Fruit fly (Drosophila melanogaster) S2 (cell line): Measurements from ENCODE around the gene pont.

ENCODE experiments used
- CG8478 ChIP-seq: fragments of >200 bp; optimal IDR thresholded peaks from 2 replicates; lab custom pipeline; 2018
- CTCF ChIP-seq, 2 experiments: fragments of >200 bp; optimal IDR thresholded peaks; 2 replicates each; lab custom pipeline; 2018

pont gene

DNA sequence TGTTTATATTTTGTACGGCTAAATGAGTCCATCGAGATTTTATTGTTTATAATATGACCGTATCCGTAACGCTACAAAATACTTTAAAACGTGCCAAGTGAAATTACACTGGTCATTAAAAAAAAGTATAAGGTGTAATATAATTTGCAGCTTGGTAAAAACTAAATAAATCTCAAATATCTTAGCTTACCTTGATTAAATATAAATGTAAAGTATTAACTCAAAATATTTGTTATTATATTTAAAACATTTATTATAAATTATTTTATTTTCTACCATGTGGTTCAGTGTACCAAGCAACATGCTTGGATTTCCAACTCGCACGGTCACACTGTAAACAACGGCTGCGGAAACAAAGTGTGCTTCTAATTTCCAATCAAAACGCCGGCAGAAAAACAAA lies at the start of gene pont, which contains the start of gene Sirt6:
Gene pont (plus strand): TSS at position 324 of the 400 bp plus-strand sequence.
Gene Sirt6 (minus strand): TSS at position 50 of the 400 bp plus-strand sequence.
- TF ChIP-seq CTCF (optimal IDR thresholded peaks at IDR 0.05; lab: Kevin White, UChicago) (no peak), CG8478 (no peak)

DNA sequence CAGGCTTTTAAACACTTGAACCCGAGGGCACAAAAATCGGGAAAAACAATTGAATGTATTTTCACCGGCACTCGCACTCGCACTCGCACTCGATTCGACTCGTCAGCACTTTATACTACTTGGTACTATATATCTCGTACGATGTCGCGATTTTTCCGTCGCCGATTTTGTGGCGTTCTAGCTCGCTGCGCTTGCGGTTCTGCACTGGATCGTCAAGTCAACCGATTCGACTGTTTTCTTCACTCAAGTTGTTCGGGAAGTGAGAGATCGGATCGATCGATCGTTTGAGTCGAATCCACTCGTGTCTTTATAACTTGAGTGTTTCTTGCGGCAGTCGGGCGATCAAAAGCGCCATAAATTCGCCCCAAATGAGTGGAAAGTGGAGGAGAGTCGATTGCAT lies 49.1 kb upstream of the pont start, which contains the start of gene Timp:
Gene Timp (minus strand): TSS at position 209 of the 400 bp plus-strand sequence.
- TF ChIP-seq CTCF (optimal IDR thresholded peaks at IDR 0.05; lab: Kevin White, UChicago), result no peak
- TF ChIP-seq CG8478, result no peak

DNA sequence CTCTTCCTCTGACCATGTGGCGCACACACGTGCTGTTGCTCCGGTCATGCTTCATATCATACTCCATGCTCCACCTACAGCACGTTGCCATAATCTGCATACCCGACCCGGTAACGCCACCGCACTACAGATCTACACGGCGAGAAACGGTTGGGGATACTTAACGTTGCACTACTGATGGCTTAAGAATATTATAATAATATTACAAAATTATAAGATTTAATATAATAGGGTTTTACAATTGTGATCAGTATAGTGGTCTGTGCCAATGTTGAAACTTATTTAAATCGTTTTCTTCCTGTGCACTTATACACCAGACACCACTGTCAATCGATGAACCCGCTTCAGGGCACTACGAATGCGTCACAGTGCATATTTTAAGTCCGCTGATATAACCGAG lies 48.5 kb upstream of the pont start:
- no peak for TF ChIP-seq CTCF (optimal IDR thresholded peaks at IDR 0.05; lab: Kevin White, UChicago)
- no peak for TF ChIP-seq CG8478

DNA sequence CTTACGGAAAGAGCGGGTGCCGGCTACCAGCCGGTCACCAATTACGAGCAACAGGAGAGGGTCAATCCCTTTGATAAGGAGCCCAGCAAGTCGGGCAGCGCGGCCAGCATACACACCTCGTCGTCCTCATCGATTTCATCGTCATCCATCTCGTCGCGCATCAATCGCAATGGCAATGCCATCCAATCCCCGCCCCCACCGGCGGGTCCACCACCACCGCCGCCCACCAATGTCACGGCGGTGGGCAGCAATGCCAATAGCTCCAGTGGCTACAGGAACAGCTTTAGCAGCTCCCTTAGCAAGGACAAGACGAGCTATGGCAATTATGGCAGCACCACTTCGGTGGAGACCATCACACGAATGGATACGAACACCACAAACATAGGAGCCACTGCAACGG lies 43.9 kb upstream of the pont start:
- no peak for TF ChIP-seq CG8478
- TF ChIP-seq CTCF (optimal IDR thresholded peaks at IDR 0.05; lab: Kevin White, UChicago), result no peak

DNA sequence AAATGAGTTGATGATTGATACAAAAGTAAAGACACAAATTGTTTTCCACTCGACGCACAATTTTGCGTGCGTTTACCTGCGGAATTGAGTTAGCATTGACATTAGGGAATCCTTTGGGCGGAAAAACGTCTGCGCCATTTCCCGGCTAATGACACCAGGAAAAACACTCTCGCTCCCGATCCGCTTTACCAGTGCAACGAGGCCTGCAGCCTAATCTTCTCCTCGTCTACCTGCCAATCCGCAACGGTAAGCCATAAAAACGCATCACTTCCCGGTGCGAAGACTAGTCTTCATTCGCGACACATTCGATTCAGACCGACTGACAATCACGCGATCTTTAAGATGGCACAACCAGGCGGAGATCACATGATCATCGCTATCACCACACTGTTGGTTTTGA lies 39.5 kb upstream of the pont start, which contains the start of gene CG12420:
Gene CG12420 (plus strand): TSS at position 283 of the 400 bp plus-strand sequence.
- TF ChIP-seq CTCF (optimal IDR thresholded peaks at IDR 0.05; lab: Kevin White, UChicago) (no peak), CG8478 (no peak)

DNA sequence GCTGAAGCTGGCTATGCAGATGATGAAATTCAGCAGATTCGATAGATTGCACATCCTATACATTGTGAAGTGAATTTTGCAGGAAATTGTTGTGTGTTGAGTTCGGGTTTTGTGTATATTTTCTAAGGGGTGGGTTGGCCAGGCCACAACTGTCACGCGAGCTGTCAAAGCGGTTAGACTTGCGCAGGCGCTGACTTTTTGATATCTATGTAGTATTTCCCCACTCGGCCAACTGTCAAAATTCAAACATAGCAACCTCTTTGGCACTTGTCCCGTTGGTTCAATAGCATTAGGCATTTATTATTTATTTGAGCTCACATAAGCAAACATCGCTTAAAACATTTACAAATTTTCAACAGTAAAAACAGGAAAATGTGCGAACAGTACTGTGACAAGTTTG lies 37.3 kb upstream of the pont start, which contains the start of the genes CG12817 and CG34107:
Gene CG12817 (minus strand): TSS at position 132 of the 400 bp plus-strand sequence.
Gene CG34107 (plus strand): TSS at position 316 of the 400 bp plus-strand sequence.
- no peak for TF ChIP-seq CG8478
- no peak for TF ChIP-seq CTCF (optimal IDR thresholded peaks at IDR 0.05; lab: Kevin White, UChicago)

DNA sequence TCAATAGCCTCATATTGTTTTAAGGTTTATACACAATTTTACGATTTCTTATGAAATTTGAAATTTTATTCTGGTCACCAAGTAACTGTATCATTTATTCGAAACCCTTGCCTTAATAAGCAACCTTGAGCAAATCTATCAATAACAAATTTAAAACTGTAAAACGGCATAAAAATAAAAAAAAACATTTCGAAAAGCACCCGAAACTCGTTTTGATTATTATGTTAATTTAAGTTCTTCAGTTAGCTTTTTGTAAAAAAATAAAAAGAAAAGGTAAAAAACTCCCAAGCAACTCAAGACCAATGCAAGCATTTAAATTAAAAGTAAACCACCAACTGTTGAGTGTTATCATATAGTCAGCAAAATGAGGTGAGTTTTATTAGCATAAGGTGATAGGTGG lies 36.5 kb upstream of the pont start, which contains the start of gene CG42795:
Gene CG42795 (plus strand): TSS at position 301 of the 400 bp plus-strand sequence.
- no peak for TF ChIP-seq CTCF (optimal IDR thresholded peaks at IDR 0.05; lab: Kevin White, UChicago)
- TF ChIP-seq CG8478, result no peak

DNA sequence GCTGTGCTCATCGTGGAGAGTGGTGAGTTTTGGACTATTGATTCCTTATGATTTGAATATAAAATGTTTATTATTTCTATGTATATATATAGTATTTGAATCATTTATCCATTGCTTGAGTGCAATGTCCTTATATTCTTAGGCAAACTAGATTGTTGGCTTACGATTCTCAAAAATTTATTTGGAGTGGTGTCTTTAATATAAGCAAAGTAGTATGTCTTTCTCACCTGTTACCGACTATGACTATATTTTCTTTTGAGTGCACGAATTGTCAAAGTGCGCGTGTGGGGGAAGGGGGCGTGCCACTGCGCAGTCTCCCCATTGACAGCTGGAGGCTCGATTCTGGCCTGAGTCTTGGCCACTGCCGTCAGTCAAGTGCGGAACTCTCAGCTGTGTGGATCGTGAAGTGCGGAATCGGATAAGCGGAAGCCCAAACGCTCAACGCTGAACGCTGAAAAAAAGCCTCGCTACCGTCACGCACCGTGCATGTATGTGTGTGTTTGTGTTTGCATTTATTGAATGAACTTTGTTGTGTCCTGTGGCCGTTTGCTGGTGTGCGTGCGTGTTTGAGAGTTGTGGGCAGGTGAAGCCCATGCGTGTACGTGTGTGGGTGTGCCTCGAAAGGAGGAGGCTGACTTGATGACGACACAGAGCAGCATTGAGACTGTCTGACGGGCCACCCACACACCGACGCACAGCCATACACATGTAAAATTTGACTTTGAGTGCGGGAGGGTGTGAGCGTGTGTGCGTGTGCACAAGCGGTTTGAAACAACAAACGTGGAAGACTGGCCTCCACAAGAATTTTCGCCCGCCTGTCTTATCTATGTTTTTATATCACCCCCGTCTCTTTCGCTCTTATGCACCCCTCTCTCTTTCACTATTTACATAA lies 35.5 kb upstream of the pont start:
- TF ChIP-seq CTCF (optimal IDR thresholded peaks at IDR 0.05; lab: Kevin White, UChicago), result no peak
- TF ChIP-seq CG8478, result no peak

DNA sequence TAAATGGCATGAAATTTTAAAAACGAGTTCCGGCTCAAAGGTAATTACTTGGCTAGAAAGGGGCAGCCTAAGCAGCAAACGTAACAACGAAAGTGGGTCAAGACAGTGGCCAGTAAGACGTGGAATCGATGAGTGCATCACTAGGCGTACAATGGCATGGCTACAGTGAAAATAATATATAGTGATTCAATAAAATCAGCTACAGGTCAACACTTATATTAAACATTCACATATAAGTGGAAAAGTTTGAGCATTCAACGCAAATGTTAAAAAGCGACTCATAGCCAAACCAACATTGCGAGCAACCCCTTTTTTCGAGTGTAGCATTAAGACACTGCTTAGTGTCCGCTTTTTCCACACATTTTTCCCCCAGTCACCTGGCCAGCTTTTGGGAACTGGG lies 33.9 kb upstream of the pont start:
- no peak for TF ChIP-seq CTCF (optimal IDR thresholded peaks at IDR 0.05; lab: Kevin White, UChicago)
- TF ChIP-seq CG8478, result no peak

DNA sequence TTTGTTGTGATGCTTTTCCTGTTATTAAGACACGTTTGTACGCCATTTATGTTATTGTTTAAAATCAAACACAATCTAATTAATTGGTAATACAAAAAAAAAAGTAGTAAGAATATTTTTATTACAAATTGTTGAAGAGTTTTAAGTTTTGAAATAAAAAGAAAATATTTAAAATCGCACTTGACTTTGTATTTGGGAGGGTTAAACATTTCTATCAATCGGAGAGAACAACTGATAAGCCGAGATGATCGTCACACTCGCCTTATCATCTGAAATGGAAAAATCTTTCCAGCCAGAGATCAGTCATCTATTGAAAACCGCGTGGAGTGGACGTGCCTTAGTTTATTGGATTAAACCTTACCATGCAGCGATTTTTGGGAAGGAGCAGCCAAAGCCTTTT lies 10.7 kb upstream of the pont start, which contains the start of gene CG3999:
Gene CG3999 (plus strand): TSS at position 301 of the 400 bp plus-strand sequence.
- TF ChIP-seq CTCF (optimal IDR thresholded peaks at IDR 0.05; lab: Kevin White, UChicago) (no peak), CG8478 (no peak)

DNA sequence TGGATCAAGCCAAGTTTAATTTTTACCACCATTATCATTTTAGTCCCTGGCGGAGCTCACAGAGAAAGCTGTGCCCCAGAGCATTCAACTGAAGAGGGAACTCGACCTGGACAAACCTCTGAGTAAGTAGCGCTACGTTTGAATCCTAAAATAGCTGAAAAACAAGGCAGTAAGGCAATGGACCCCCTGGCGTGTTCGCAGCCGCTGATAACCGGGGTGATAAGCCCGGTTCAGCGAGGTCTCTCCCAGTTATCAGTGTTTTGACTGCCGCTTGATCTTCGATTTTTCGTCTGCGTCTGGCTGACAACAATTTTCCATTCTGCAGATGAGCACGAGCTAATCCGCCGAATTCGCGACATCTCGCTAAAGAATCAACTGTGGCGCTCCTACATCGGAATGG lies 10.1 kb upstream of the pont start:
- no peak for TF ChIP-seq CG8478
- no peak for TF ChIP-seq CTCF (optimal IDR thresholded peaks at IDR 0.05; lab: Kevin White, UChicago)

DNA sequence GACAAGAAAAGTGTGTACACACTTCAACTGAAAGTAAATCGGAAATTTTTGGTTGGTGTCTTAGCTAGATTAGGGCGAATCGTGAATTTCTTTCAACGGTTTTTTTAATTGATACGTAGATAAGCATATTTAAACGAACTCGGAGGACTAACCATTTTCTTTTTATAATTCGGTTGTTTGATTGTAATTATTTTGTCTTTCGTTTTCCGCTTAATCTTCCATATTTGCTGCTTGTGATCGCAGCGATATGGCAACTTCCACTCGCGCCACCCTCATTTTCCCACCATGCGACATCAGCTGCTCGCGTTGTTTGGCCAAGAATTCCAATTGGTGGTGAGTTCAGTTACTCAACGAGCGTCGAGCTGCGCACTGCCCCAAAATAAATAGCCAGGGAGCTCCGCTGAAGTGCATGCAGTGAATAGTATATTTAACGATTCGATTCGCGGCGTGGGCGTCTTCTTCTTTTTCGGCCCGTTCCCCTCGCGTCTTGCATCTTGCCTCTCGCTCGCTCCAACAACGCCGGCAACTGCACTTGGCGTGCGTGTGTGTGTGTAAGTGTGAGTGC lies 2.1 kb downstream of the pont start, which contains the start of gene Nuak:
Gene Nuak (plus strand): TSS at position 335 of the 565 bp plus-strand sequence.
- TF ChIP-seq CG8478, result no peak
- TF ChIP-seq CTCF (optimal IDR thresholded peaks at IDR 0.05; lab: Kevin White, UChicago), result no peak

DNA sequence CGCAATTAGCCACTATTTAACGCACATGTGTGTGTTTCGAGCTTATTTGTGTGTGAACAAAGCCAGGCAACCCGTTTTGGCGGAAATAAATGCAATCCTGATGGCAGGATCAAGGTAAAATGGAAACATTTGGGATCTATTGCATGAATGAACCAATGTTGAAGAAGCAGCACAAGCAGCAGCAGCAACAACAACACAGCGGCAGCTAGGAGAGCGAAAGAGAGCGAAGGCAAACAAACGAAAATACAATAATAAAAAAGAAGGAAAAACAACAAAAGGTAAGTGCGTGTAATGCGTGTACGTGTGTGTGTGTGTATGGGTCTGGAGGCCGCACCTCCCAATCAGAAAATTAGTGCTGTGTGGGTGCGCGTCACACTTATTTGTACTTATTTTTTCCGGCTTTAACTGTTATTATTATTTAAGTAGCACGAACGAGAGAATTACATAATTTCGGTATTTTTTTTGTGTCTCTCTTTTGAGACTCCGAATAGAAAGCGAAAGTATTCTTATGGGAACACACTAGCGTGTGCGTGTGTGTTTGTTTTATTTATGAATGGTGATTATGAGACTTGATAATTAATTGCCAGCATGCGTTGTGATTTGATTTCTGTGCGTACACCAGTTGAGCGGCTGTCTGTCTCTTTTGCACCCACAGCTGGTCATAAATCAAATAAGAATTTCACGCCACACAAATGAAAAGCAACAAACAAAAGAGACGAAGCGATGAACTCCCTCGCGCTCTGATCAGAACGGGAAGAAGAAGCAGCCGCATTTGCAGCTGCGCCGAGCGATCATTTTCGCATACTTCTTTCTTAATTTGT lies 2.9 kb downstream of the pont start:
- TF ChIP-seq CTCF (optimal IDR thresholded peaks at IDR 0.05; lab: Kevin White, UChicago) (no peak), CG8478 (no peak)

DNA sequence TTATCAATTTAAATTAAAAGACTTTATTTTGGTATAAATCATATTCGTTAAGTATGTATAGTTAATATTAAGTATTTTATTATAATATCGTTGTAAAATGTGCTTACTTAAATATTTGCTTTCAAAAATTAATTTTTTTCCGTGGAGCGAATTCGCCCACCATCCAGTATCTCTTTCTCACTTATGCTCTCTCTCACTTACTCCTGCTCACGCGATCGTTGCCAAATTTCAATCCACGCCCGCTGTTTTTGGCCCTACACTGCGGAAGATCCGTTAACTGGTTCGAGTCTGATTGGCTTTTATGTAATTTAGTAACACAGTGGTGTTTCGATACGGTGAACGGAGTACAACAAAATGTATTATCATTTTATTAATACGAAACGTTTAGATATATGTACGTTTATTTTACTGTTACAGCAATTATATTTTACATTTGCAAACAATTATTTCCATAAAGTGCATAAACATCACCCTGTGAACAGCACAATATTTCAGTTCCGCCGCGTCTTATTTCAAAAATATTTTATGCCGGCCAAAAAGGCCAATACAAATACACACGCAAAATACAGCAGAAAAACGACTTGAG lies 3.7 kb downstream of the pont start:
- no peak for TF ChIP-seq CTCF (optimal IDR thresholded peaks at IDR 0.05; lab: Kevin White, UChicago)
- no peak for TF ChIP-seq CG8478
